Worm (Caenorhabditis elegans): Measurements from ENCODE around the gene C28H8.8.

C28H8.8 gene

DNA sequence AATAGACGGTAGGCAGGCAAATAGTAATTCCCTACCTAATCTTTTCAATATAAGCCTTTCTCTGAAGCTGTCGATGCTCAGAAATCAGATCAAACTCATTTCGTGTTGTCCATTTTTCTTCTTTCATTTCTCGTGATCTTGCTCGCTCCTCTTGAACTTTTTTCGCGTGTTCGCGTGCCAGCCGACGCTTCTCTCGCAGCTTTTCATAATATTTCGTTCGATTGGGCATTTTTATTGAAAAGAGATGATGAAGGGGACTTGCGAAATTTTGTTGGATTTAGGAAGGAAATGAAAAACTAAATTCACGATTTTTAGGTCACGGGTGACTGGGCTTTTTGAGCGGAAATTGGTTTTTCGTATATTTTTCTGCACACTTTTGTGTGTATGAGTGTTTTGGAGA is 48.4 kb upstream of the C28H8.8 start, which contains the start of gene EGAP1.1:
Gene EGAP1.1, minus strand, starts transcription at position 229 of the 400 bp plus-strand sequence.
- TF ChIP-seq dmd-4 (tag; optimal IDR thresholded peaks at IDR 0.05; ENCODE audit: borderline replicate concordance) (no peak), hlh-15 (tag; optimal IDR thresholded peaks at IDR 0.05) (no peak), ceh-45 (GFP tag; IDR thresholded peaks at IDR 0.05) (no peak), unc-55 (GFP tag; optimal IDR thresholded peaks at IDR 0.05) (no peak), ama-1 (optimal IDR thresholded peaks at IDR 0.05) (no peak), tbx-2 (tag; optimal IDR thresholded peaks at IDR 0.05) (no peak), fkh-10 (GFP tag; optimal IDR thresholded peaks at IDR 0.05) (no peak), sox-4 (tag; optimal IDR thresholded peaks at IDR 0.05) (no peak), ceh-34 (tag; optimal IDR thresholded peaks at IDR 0.05) (no peak)

DNA sequence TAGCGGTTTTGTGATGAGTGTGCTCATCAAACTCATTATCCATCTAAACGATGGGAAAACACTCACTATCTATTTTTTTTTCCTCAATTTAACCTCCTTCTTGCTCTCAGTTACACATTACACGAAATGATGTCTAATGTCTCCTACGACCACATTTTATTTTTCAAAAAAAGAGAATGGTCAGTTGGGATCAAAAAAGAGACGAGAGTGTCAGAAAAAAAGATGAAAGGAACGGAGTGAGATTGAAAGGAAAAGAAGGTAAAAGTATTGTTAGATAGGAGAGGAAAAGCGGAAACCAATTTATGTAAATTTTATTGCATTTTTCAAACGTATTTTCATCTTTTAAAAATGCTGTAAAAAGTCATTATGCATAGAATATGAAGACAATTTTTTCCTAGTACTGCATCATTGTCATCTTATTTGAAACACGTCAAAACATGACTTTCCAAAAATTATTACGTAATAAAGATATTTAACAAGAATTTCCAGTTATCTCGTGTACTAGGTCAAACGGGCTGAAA is 45.6 kb upstream of the C28H8.8 start:
- TF ChIP-seq zip-5 (tag; optimal IDR thresholded peaks at IDR 0.05) = no peak

DNA sequence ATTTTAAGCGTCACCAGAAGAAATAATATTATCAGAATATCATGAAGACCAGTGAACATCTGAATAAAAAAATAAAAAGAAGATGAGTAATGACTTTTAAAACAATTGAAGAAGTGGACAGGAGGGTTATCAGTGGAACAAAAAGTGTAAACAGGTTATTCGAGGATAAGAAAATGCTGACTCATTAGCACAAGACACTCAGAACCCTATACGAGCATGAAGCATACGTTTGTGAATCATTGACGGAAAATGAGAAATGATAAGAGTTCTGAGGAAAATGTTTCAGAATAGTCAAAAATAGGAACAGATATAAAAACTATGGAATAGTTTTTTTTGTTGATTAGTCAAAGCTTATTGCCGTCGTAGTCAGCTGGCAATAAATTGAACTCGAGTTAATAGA is 44.3 kb upstream of the C28H8.8 start, which contains the start of gene zmp-1:
Gene zmp-1, minus strand, starts transcription at position 101 of the 400 bp plus-strand sequence.
- TF ChIP-seq mec-3 (tag; optimal IDR thresholded peaks at IDR 0.05; ENCODE audit: borderline replicate concordance) (no peak), sdc-2 (tag; optimal IDR thresholded peaks at IDR 0.05) (no peak), Y22D7AL.16 (tag; optimal IDR thresholded peaks at IDR 0.05) (no peak), ceh-14 (tag; optimal IDR thresholded peaks at IDR 0.05) (no peak), C38D4.7 (GFP tag; optimal IDR thresholded peaks at IDR 0.05) (no peak), F13H6.1 (tag; optimal IDR thresholded peaks at IDR 0.05) (no peak), T23F11.4 (GFP tag; optimal IDR thresholded peaks at IDR 0.05) (no peak)

- TF ChIP-seq ceh-34 (tag; optimal IDR thresholded peaks at IDR 0.05) (peak; percentile 37), sdc-2 (tag; optimal IDR thresholded peaks at IDR 0.05) (no peak), pat-9 (tag; optimal IDR thresholded peaks at IDR 0.05) (peak; percentile 28)
These were observed 42.9 kb upstream of the C28H8.8 start, which contains the start of gene EGAP1.5 for ce11 chrIII:5931433-5931994. TSS of gene EGAP1.5 (plus strand) at chrIII:5931721.

DNA sequence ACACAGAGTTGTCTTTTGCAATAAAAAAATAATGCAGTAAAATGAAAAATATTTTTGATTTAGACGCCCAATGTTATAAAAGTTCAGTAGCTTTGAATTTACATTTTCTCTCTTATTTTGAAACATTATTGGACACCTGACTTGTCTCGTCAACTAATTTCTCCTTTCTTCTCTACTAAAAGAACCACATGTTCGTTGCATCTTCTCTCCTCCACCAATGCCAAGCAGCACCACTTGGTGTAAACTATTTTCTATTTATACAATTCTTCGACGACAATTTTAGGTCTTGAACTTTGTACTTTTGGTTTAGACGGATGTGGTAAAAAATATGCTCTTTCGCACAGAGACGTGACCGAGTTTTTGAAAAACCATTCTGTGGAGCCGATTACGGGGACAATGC is 42.1 kb upstream of the C28H8.8 start:
- TF ChIP-seq lim-6 (tag; optimal IDR thresholded peaks at IDR 0.05) (no peak), K09A11.1 (tag; optimal IDR thresholded peaks at IDR 0.05; ENCODE audit: insufficient read depth) (no peak), unc-3 (GFP tag; conservative IDR thresholded peaks at IDR 0.05) (no peak), unc-3 (tag; optimal IDR thresholded peaks at IDR 0.05) (no peak), ceh-34 (tag; optimal IDR thresholded peaks at IDR 0.05) (no peak), pqm-1 (tag; optimal IDR thresholded peaks at IDR 0.05) (no peak), unc-55 (GFP tag; optimal IDR thresholded peaks at IDR 0.05) (peak; percentile 26), ets-4 (tag; optimal IDR thresholded peaks at IDR 0.05) (no peak), hlh-8 (tag; optimal IDR thresholded peaks at IDR 0.05) (peak; percentile 25), ceh-6 (GFP tag; optimal IDR thresholded peaks at IDR 0.05) (no peak), sdc-2 (tag; optimal IDR thresholded peaks at IDR 0.05) (no peak), ztf-16 (tag; optimal IDR thresholded peaks at IDR 0.05) (no peak), pag-3 (tag; optimal IDR thresholded peaks at IDR 0.05; ENCODE audit: borderline replicate concordance) (no peak), pha-4 (tag; optimal IDR thresholded peaks at IDR 0.05) (no peak), eyg-1 (tag; optimal IDR thresholded peaks at IDR 0.05) (no peak), pat-9 (tag; optimal IDR thresholded peaks at IDR 0.05) (no peak), fkh-6 (tag; optimal IDR thresholded peaks at IDR 0.05) (no peak), ceh-14 (tag; optimal IDR thresholded peaks at IDR 0.05) (no peak), dve-1 (tag; optimal IDR thresholded peaks at IDR 0.05) (no peak), elt-4 (tag; optimal IDR thresholded peaks at IDR 0.05) (no peak), gmeb-2 (tag; optimal IDR thresholded peaks at IDR 0.05) (no peak), che-1 (tag; optimal IDR thresholded peaks at IDR 0.05) (no peak), zip-5 (tag; optimal IDR thresholded peaks at IDR 0.05) (no peak), K02D7.2 (tag; optimal IDR thresholded peaks at IDR 0.05) (no peak), ceh-18 (tag; optimal IDR thresholded peaks at IDR 0.05) (no peak), rnt-1 (tag; optimal IDR thresholded peaks at IDR 0.05) (peak; percentile 0), sox-4 (tag; optimal IDR thresholded peaks at IDR 0.05) (no peak), ceh-9 (tag; optimal IDR thresholded peaks at IDR 0.05) (no peak)
